Fruit fly (Drosophila melanogaster): ENCODE data around the gene CG42816.

dm6 chr3L:17808597-17809213, 11.3 kb upstream of the CG42816 start, which contains the start of gene CG32191:
- TF ChIP-seq woc (GFP tag; optimal IDR thresholded peaks at IDR 0.05) = no peak
- TF ChIP-seq ey (GFP tag; optimal IDR thresholded peaks at IDR 0.05) = no peak
- TF ChIP-seq rgr (GFP tag; optimal IDR thresholded peaks at IDR 0.05) = no peak
- TF ChIP-seq Hr78 (GFP tag; optimal IDR thresholded peaks at IDR 0.05) = no peak
- TF ChIP-seq tai (GFP tag; optimal IDR thresholded peaks at IDR 0.05) = no peak
- no peak for TF ChIP-seq usp (GFP tag; optimal IDR thresholded peaks at IDR 0.05)
- TF ChIP-seq pan (optimal IDR thresholded peaks at IDR 0.05) = no peak
- TF ChIP-seq Dfd (GFP tag; optimal IDR thresholded peaks at IDR 0.05) = no peak
- TF ChIP-seq Rel (GFP tag; optimal IDR thresholded peaks at IDR 0.05) = no peak
- no peak for TF ChIP-seq Rel (tag; optimal IDR thresholded peaks at IDR 0.05)
- no peak for TF ChIP-seq lola (GFP tag; optimal IDR thresholded peaks at IDR 0.05)
- no peak for TF ChIP-seq OdsH (GFP tag; optimal IDR thresholded peaks at IDR 0.05)
- TF ChIP-seq fru (GFP tag; optimal IDR thresholded peaks at IDR 0.05) = no peak

Measured in whole organism, wandering third instar larva.